Fruit fly (Drosophila melanogaster) whole organism, embryonic: ENCODE data around the gene CG5382.
A peak's percentile ranks its signal among the peaks of the same experiment; 100 is the strongest.

Experiments used
- B-H2 ChIP-seq: fragments of 200-800 bp; sonication (Bioruptor generic); optimal IDR thresholded peaks from 2 replicates; lab custom pipeline; 2018; ENCODE audit warnings: missing biosample characterization, mild to moderate bottlenecking, missing genetic modification characterization
- Bdp1 ChIP-seq: fragments of 200-800 bp; sonication (Bioruptor generic); optimal IDR thresholded peaks from 3 replicates; lab custom pipeline; 2016; ENCODE audit warnings: missing biosample characterization, missing genetic modification characterization
- CG11504 ChIP-seq: fragments of 200-800 bp; sonication (Bioruptor generic); optimal IDR thresholded peaks from 3 replicates; lab custom pipeline; 2019; ENCODE audit warnings: missing biosample characterization, mild to moderate bottlenecking, missing genetic modification characterization, moderate library complexity
- CG11723 ChIP-seq: fragments of 200-800 bp; sonication (Bioruptor generic); optimal IDR thresholded peaks from 2 replicates; lab custom pipeline; 2017; ENCODE audit warnings: missing biosample characterization, mild to moderate bottlenecking, missing genetic modification characterization
- CG12942 ChIP-seq: fragments of 200-800 bp; sonication (Bioruptor generic); optimal IDR thresholded peaks from 3 replicates; lab custom pipeline; 2016; ENCODE audit warnings: missing biosample characterization, missing genetic modification characterization
- CG15696 ChIP-seq: fragments of 200-800 bp; sonication (Bioruptor generic); optimal IDR thresholded peaks from 2 replicates; lab custom pipeline; 2019; ENCODE audit warnings: missing biosample characterization, mild to moderate bottlenecking, missing genetic modification characterization, moderate library complexity
- CG18764 ChIP-seq: fragments of 200-800 bp; sonication (Bioruptor generic); optimal IDR thresholded peaks from 3 replicates; lab custom pipeline; 2016; ENCODE audit warnings: missing biosample characterization, missing genetic modification characterization
- CG2678 ChIP-seq: fragments of 200-800 bp; sonication (Bioruptor generic); optimal IDR thresholded peaks from 3 replicates; lab custom pipeline; 2019; ENCODE audit warnings: missing biosample characterization, mild to moderate bottlenecking, missing genetic modification characterization, moderate library complexity
- CG32772 ChIP-seq: fragments of 200-800 bp; sonication (Bioruptor generic); IDR thresholded peaks from 2 replicates; pipeline ENCODE4 v1.3.6; 2022; ENCODE audit warnings: missing biosample characterization, missing genetic modification characterization
- CG3847 ChIP-seq: fragments of 200-800 bp; sonication (Bioruptor generic); IDR thresholded peaks from 2 replicates; pipeline ENCODE4 v1.3.6; 2022; ENCODE audit warnings: missing biosample characterization, missing genetic modification characterization
- CG43689 ChIP-seq: fragments of 200-800 bp; sonication (Bioruptor generic); IDR thresholded peaks from 2 replicates; pipeline ENCODE4 v1.3.6; 2022; ENCODE audit warnings: missing biosample characterization, missing genetic modification characterization
- CG9727 ChIP-seq: fragments of 200-800 bp; sonication (Bioruptor generic); optimal IDR thresholded peaks from 3 replicates; lab custom pipeline; 2017; ENCODE audit warnings: missing biosample characterization, mild to moderate bottlenecking, missing genetic modification characterization
- CG9932 ChIP-seq: fragments of 200-800 bp; sonication (Bioruptor generic); IDR thresholded peaks from 2 replicates; pipeline ENCODE4 v1.3.6; 2022; ENCODE audit warnings: missing biosample characterization, missing genetic modification characterization
- Dip2 ChIP-seq: fragments of 200-800 bp; sonication (Bioruptor generic); IDR thresholded peaks from 2 replicates; pipeline ENCODE4 v1.3.6; 2022; ENCODE audit warnings: missing biosample characterization, missing genetic modification characterization
- Ets65A ChIP-seq: fragments of 200-800 bp; sonication (Bioruptor generic); peaks from one replicate; lab custom pipeline; 2016; ENCODE audit warnings: missing biosample characterization, missing genetic modification characterization
- Hmr ChIP-seq: fragments of 200-800 bp; sonication (Bioruptor generic); optimal IDR thresholded peaks from 3 replicates; lab custom pipeline; 2017; ENCODE audit warnings: mild to moderate bottlenecking, missing biosample characterization, missing genetic modification reagents, missing genetic modification characterization
- Lhr ChIP-seq: fragments of 200-800 bp; sonication (Bioruptor generic); optimal IDR thresholded peaks from 3 replicates; lab custom pipeline; 2017; ENCODE audit warnings: mild to moderate bottlenecking, missing biosample characterization, missing genetic modification reagents, missing genetic modification characterization
- Med ChIP-seq: fragments of 200-800 bp; sonication (Bioruptor generic); peaks from one replicate; lab custom pipeline; 2016; ENCODE audit warnings: missing biosample characterization, missing genetic modification characterization, mild to moderate bottlenecking, inconsistent platforms, moderate library complexity
- Mrtf ChIP-seq: fragments of 200-800 bp; sonication (Bioruptor generic); IDR thresholded peaks from 3 replicates; pipeline ENCODE4 v1.3.6; 2022; ENCODE audit warnings: missing biosample characterization, missing genetic modification characterization
- Rfx ChIP-seq: fragments of 200-800 bp; sonication (Bioruptor generic); IDR thresholded peaks from 2 replicates; pipeline ENCODE4 v1.3.6; 2022; ENCODE audit warnings: missing biosample characterization, missing genetic modification characterization
- Side ChIP-seq: fragments of 200-800 bp; sonication (Bioruptor generic); optimal IDR thresholded peaks from 2 replicates; lab custom pipeline; 2016; ENCODE audit warnings: missing biosample characterization, missing genetic modification characterization
- Sox102F ChIP-seq: fragments of 200-800 bp; sonication (Bioruptor generic); optimal IDR thresholded peaks from 2 replicates; lab custom pipeline; 2018; ENCODE audit warnings: missing biosample characterization, mild to moderate bottlenecking, missing genetic modification characterization, moderate library complexity
- Xbp1 ChIP-seq: fragments of 200-800 bp; sonication (Bioruptor generic); optimal IDR thresholded peaks from 3 replicates; lab custom pipeline; 2016; ENCODE audit warnings: missing biosample characterization, mild to moderate bottlenecking, missing genetic modification characterization
- Xrp1 ChIP-seq: fragments of 200-800 bp; sonication (Bioruptor generic); IDR thresholded peaks from 2 replicates; pipeline ENCODE4 v1.3.6; 2022; ENCODE audit warnings: missing biosample characterization, missing genetic modification characterization
- bsh ChIP-seq, 2 experiments: fragments of 200-800 bp; sonication (Bioruptor generic); optimal IDR thresholded peaks; 2 replicates each; lab custom pipeline; 2017 to 2018; ENCODE audit warnings: mild to moderate bottlenecking in 2 of 2, missing biosample characterization in 2 of 2, missing genetic modification characterization in 2 of 2, moderate library complexity in 1 of 2
- chif ChIP-seq, 2 experiments: fragments of 200-800 bp; sonication (Bioruptor generic); optimal IDR thresholded peaks; 3 replicates each; lab custom pipeline; 2016; ENCODE audit warnings: missing biosample characterization in 2 of 2, missing genetic modification characterization in 2 of 2
- ci ChIP-seq: fragments of 200-800 bp; sonication (Bioruptor generic); IDR thresholded peaks from 3 replicates; pipeline ENCODE4 v1.3.6; 2022; ENCODE audit warnings: missing biosample characterization, missing genetic modification characterization
- crc ChIP-seq: fragments of 200-800 bp; sonication (Bioruptor generic); optimal IDR thresholded peaks from 2 replicates; lab custom pipeline; 2016; ENCODE audit warnings: missing biosample characterization, missing genetic modification characterization
- dpn ChIP-seq, 2 experiments: fragments of 200-800 bp; sonication (Bioruptor generic); optimal IDR thresholded peaks; 3 replicates each; lab custom pipeline; 2016; ENCODE audit warnings: missing biosample characterization in 2 of 2, missing genetic modification characterization in 2 of 2
- ftz-f1 ChIP-seq: fragments of 200-800 bp; sonication (Bioruptor generic); optimal IDR thresholded peaks from 2 replicates; lab custom pipeline; 2016; ENCODE audit warnings: missing biosample characterization, missing genetic modification characterization
- gcm ChIP-seq: fragments of 200-800 bp; sonication (Bioruptor generic); optimal IDR thresholded peaks from 2 replicates; lab custom pipeline; 2019; ENCODE audit warnings: missing biosample characterization, mild to moderate bottlenecking, missing genetic modification characterization, moderate library complexity
- gem ChIP-seq: fragments of 200-800 bp; sonication (Bioruptor generic); optimal IDR thresholded peaks from 2 replicates; lab custom pipeline; 2019; ENCODE audit warnings: missing biosample characterization, mild to moderate bottlenecking, missing genetic modification characterization, moderate library complexity
- gsb ChIP-seq: fragments of 200-800 bp; sonication (Bioruptor generic); IDR thresholded peaks from 2 replicates; pipeline ENCODE4 v1.3.6; 2022; ENCODE audit warnings: missing biosample characterization, missing genetic modification characterization
- ind ChIP-seq: fragments of 200-800 bp; sonication (Bioruptor generic); optimal IDR thresholded peaks from 3 replicates; lab custom pipeline; 2016; ENCODE audit warnings: missing biosample characterization, missing genetic modification characterization
- lab ChIP-seq: fragments of 200-800 bp; sonication (Bioruptor generic); optimal IDR thresholded peaks from 3 replicates; lab custom pipeline; 2017; ENCODE audit warnings: missing biosample characterization, missing genetic modification characterization, mild to moderate bottlenecking, moderate library complexity, missing genetic modification reagents
- maf-S ChIP-seq: fragments of 200-800 bp; sonication (Bioruptor generic); optimal IDR thresholded peaks from 2 replicates; lab custom pipeline; 2016; ENCODE audit warnings: missing biosample characterization, missing genetic modification characterization
- mam ChIP-seq: fragments of 200-800 bp; sonication (Bioruptor generic); optimal IDR thresholded peaks from 3 replicates; lab custom pipeline; 2016; ENCODE audit warnings: missing biosample characterization, missing genetic modification characterization
- nmo ChIP-seq: fragments of 200-800 bp; sonication (Bioruptor generic); optimal IDR thresholded peaks from 2 replicates; lab custom pipeline; 2018; ENCODE audit warnings: missing biosample characterization, mild to moderate bottlenecking, missing genetic modification characterization, moderate library complexity
- nom ChIP-seq: fragments of 200-800 bp; sonication (Bioruptor generic); optimal IDR thresholded peaks from 2 replicates; lab custom pipeline; 2017; ENCODE audit warnings: missing biosample characterization, missing genetic modification characterization, mild to moderate bottlenecking, moderate library complexity, missing genetic modification reagents
- prd ChIP-seq, 3 experiments: fragments of >200 bp in 2 of 3; fragments of 200-800 bp in 1 of 3; sonication (Bioruptor generic) in 1 of 3; optimal IDR thresholded peaks in 2 of 3; IDR thresholded peaks in 1 of 3; 2 replicates in 2 of 3; 3 replicates in 1 of 3; pipeline versions ENCODE4 v1.3.6 to Lab custom; 2017 to 2022; ENCODE audit warnings: missing biosample characterization in 1 of 3, missing genetic modification characterization in 1 of 3
- pros ChIP-seq: fragments of 200-800 bp; sonication (Bioruptor generic); optimal IDR thresholded peaks from 3 replicates; lab custom pipeline; 2019; ENCODE audit warnings: missing biosample characterization, mild to moderate bottlenecking, missing genetic modification characterization, moderate library complexity
- salm ChIP-seq: fragments of 200-800 bp; sonication (Bioruptor generic); optimal IDR thresholded peaks from 2 replicates; lab custom pipeline; 2018; ENCODE audit warnings: missing biosample characterization, mild to moderate bottlenecking, missing genetic modification characterization
- sens ChIP-seq: fragments of 200-800 bp; sonication (Bioruptor generic); peaks from one replicate; lab custom pipeline; 2016; ENCODE audit warnings: missing biosample characterization, missing genetic modification characterization
- sisA ChIP-seq: fragments of 200-800 bp; sonication (Bioruptor generic); IDR thresholded peaks from 2 replicates; pipeline ENCODE4 v1.3.6; 2022; ENCODE audit warnings: missing biosample characterization, missing genetic modification characterization
- sob ChIP-seq: fragments of 200-800 bp; sonication (Bioruptor generic); IDR thresholded peaks from 2 replicates; pipeline ENCODE4 v1.3.6; 2022; ENCODE audit warnings: missing biosample characterization, missing genetic modification characterization
- tin ChIP-seq: fragments of 200-800 bp; sonication (Bioruptor generic); optimal IDR thresholded peaks from 3 replicates; lab custom pipeline; 2016; ENCODE audit warnings: missing biosample characterization, missing genetic modification characterization
- tup ChIP-seq: fragments of 200-800 bp; sonication (Bioruptor generic); optimal IDR thresholded peaks from 2 replicates; lab custom pipeline; 2016; ENCODE audit warnings: missing biosample characterization, mild to moderate bottlenecking, missing genetic modification characterization, moderate library complexity
- vvl ChIP-seq: fragments of 200-800 bp; sonication (Bioruptor generic); IDR thresholded peaks from 2 replicates; pipeline ENCODE4 v1.3.6; 2022; ENCODE audit warnings: missing biosample characterization, missing genetic modification characterization
- wek ChIP-seq: fragments of 200-800 bp; sonication (Bioruptor generic); optimal IDR thresholded peaks from 3 replicates; lab custom pipeline; 2018; ENCODE audit warnings: missing biosample characterization, mild to moderate bottlenecking, missing genetic modification characterization, moderate library complexity
- zfh1 ChIP-seq: fragments of 200-800 bp; sonication (Bioruptor generic); IDR thresholded peaks from 3 replicates; pipeline ENCODE4 v1.3.6; 2022; ENCODE audit warnings: missing biosample characterization, missing genetic modification characterization

CG5382 gene

DNA sequence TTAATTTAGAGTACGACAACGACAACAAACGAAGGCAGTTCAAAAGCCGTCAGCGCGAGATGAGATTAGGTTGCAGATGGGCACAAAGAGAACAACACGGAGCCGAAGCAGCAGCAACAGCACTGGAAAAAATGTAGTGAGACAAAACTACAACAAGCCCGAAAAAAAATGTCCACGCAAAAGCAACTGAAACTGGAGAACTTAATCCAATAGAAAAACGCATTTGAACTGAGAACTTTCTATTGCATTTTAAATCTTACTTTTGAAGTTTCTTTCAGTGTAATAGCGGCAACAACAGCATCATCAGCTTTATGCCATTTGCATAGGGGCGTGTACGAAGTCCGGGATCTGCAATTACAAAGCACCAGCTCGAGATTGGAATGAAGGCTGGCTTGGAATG lies 26.3 kb downstream of the CG5382 start (continued):
- TF ChIP-seq gem (tag; lab: Kevin White, UChicago) (peak; percentile 41), Rfx (GFP tag; lab: Robert Waterston, UW) (0 out of 2 replicates have a peak, but pooled peaks have one; percentile 15), chif (GFP tag; optimal IDR thresholded peaks at IDR 0.05; lab: Kevin White, UChicago) (peak in 1 of 2 experiments; percentile 1), CG43689 (GFP tag; lab: Robert Waterston, UW) (no peak), Side (GFP tag; lab: Kevin White, UChicago) (no peak), CG12942 (GFP tag; lab: Kevin White, UChicago) (no peak), ind (peak; percentile 8), salm (no peak), tin (GFP tag; lab: Kevin White, UChicago) (peak; percentile 1), gsb (no peak), B-H2 (GFP tag; lab: Kevin White, UChicago) (no peak), Xbp1 (no peak), Bdp1 (GFP tag; lab: Kevin White, UChicago) (no peak), CG11504 (peak; percentile 39), CG3847 (GFP tag; lab: Robert Waterston, UW) (no peak), Lhr (GFP tag; lab: Kevin White, UChicago) (no peak), Med (GFP tag; lab: Kevin White, UChicago) (peak; percentile 76), CG32772 (GFP tag; lab: Robert Waterston, UW) (peak; percentile 25; the same call in 1 of the 2 replicates), mam (peak; percentile 6), ci (GFP tag; lab: Robert Waterston, UW) (0 out of 3 replicates have a peak, but pooled peaks have one; percentile 30), Sox102F (peak; percentile 12), zfh1 (GFP tag; lab: Robert Waterston, UW) (0 out of 3 replicates have a peak, but pooled peaks have one; percentile 32), CG9727 (GFP tag; lab: Kevin White, UChicago) (peak; percentile 17), nmo (GFP tag; lab: Kevin White, UChicago) (peak; percentile 11), Xrp1 (GFP tag; lab: Robert Waterston, UW) (peak; percentile 59), CG18764 (GFP tag; lab: Kevin White, UChicago) (no peak), sens (GFP tag; lab: Kevin White, UChicago) (peak; percentile 85), crc (GFP tag; lab: Kevin White, UChicago) (peak; percentile 9), bsh (GFP tag; optimal IDR thresholded peaks at IDR 0.05; lab: Kevin White, UChicago) (peak in 1 of 2 experiments; percentile 21), CG15696 (tag; lab: Kevin White, UChicago) (no peak), CG11723 (GFP tag; lab: Kevin White, UChicago) (no peak), dpn (GFP tag; optimal IDR thresholded peaks at IDR 0.05; lab: Kevin White, UChicago) (peak in 1 of 2 experiments; percentile 16), CG9932 (GFP tag; lab: Robert Waterston, UW) (no peak), tup (GFP tag; lab: Kevin White, UChicago) (no peak), sisA (GFP tag; lab: Robert Waterston, UW) (no peak), ftz-f1 (no peak), Dip2 (GFP tag; lab: Robert Waterston, UW) (no peak), pros (GFP tag; lab: Kevin White, UChicago) (no peak), nom (peak; percentile 33), Hmr (peak; percentile 24), CG2678 (tag; lab: Kevin White, UChicago) (peak; percentile 29), wek (no peak), gcm (GFP tag; lab: Kevin White, UChicago) (no peak), Ets65A (peak; percentile 64), vvl (GFP tag; lab: Robert Waterston, UW) (0 out of 2 replicates have a peak, but pooled peaks have one; percentile 35), sob (GFP tag; lab: Robert Waterston, UW) (peak; percentile 37; the same call in 1 of the 2 replicates), maf-S (peak; percentile 1), prd (optimal IDR thresholded peaks at IDR 0.05; lab: Kevin White, UChicago) (no peak), prd (GFP tag; IDR thresholded peaks at IDR 0.05; lab: Robert Waterston, UW) (peak; percentile 30; the same call in 1 of the 3 replicates), Mrtf (no peak; the same call in 2 of the 3 replicates), lab (GFP tag; lab: Kevin White, UChicago) (peak; percentile 39)
